Fruit fly (Drosophila melanogaster): ENCODE data around the gene Sh3beta.

Gene Sh3beta

DNA sequence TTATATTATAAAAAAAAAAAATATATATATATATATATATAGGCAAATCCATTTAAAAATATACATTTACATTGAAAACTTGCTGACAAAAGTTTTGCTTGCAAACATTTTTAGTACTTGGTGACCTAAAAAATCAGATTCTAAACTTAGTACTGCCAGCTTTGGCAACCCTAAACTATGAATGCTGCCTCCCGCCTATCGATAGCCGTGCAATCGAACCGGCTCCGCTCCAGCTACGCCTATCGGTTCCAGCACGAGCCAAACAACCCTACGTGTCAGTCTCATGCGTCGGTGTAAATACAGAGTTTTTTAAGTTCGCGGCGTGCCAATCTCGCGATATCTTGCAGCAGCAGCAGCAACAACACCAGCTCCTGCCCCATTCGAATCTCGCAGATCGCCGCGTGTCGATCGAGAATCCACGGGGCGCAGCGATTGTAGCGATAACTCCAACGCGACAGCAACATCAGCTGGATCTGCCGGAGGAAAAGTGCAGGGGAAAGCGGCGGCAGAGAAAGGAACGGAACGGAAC lies 8.7 kb downstream of the Sh3beta start, which contains the start of gene Sec63 (continued):
- no peak for TF ChIP-seq CG30431 (GFP tag; optimal IDR thresholded peaks at IDR 0.05)
- peak; percentile 97 for TF ChIP-seq bbx (GFP tag; IDR thresholded peaks at IDR 0.05; ENCODE audit: partially characterized antibody)
- TF ChIP-seq cad (GFP tag; optimal IDR thresholded peaks at IDR 0.05), result no peak
- TF ChIP-seq run (tag; optimal IDR thresholded peaks at IDR 0.05), result no peak
- TF ChIP-seq CG10654 (GFP tag; optimal IDR thresholded peaks at IDR 0.05), result no peak
- TF ChIP-seq jigr1 (GFP tag; IDR thresholded peaks at IDR 0.05), result no peak
- peak; percentile 21 for TF ChIP-seq BtbVII (GFP tag; optimal IDR thresholded peaks at IDR 0.05)
- TF ChIP-seq Sin3A (optimal IDR thresholded peaks at IDR 0.05), result peak; percentile 59
- peak; percentile 49; the same call in 1 of the 2 replicates for TF ChIP-seq ap (GFP tag; IDR thresholded peaks at IDR 0.05)
- no peak for TF ChIP-seq CG17568 (GFP tag; optimal IDR thresholded peaks at IDR 0.05)
- no peak for TF ChIP-seq scrt (GFP tag; optimal IDR thresholded peaks at IDR 0.05)
- TF ChIP-seq CG9609 (GFP tag; optimal IDR thresholded peaks at IDR 0.05), result peak; percentile 10
- no peak for TF ChIP-seq CG8944 (GFP tag; optimal IDR thresholded peaks at IDR 0.05)
- no peak for TF ChIP-seq gt (GFP tag; IDR thresholded peaks at IDR 0.05)
- no peak for TF ChIP-seq CG8765 (GFP tag; IDR thresholded peaks at IDR 0.05)
- no peak for TF ChIP-seq oc (tag; optimal IDR thresholded peaks at IDR 0.05)
- peak; percentile 62 for TF ChIP-seq CG18599 (GFP tag; optimal IDR thresholded peaks at IDR 0.05)
- TF ChIP-seq CG14014 (GFP tag; IDR thresholded peaks at IDR 0.05), result peak; percentile 66
- TF ChIP-seq luna (GFP tag; optimal IDR thresholded peaks at IDR 0.05), result peak; percentile 22
- TF ChIP-seq Eip74EF (GFP tag; optimal IDR thresholded peaks at IDR 0.05), result no peak
- peak; percentile 50 for TF ChIP-seq lab (GFP tag; optimal IDR thresholded peaks at IDR 0.05)
- TF ChIP-seq CoRest (tag; optimal IDR thresholded peaks at IDR 0.05), result peak; percentile 34
- TF ChIP-seq CG10209 (GFP tag; optimal IDR thresholded peaks at IDR 0.05), result peak; percentile 62
- TF ChIP-seq CG12744 (GFP tag; optimal IDR thresholded peaks at IDR 0.05), result no peak
- no peak for TF ChIP-seq CG16863 (GFP tag; optimal IDR thresholded peaks at IDR 0.05)
- peak; percentile 53 for TF ChIP-seq HmgD (GFP tag; optimal IDR thresholded peaks at IDR 0.05)
- peak; percentile 45; the same call in 2 of the 3 replicates for TF ChIP-seq Dbx (GFP tag; IDR thresholded peaks at IDR 0.05)
- peak; percentile 25; the same call in 1 of the 2 replicates for TF ChIP-seq wdn (GFP tag; IDR thresholded peaks at IDR 0.05)
- TF ChIP-seq sc (optimal IDR thresholded peaks at IDR 0.05), result no peak
- peak; percentile 4 for TF ChIP-seq sc (GFP tag; optimal IDR thresholded peaks at IDR 0.05)
- TF ChIP-seq gfzf (GFP tag; optimal IDR thresholded peaks at IDR 0.05), result peak; percentile 13
- no peak for TF ChIP-seq TFAM (GFP tag; optimal IDR thresholded peaks at IDR 0.05)
- TF ChIP-seq Taf1 (GFP tag; IDR thresholded peaks at IDR 0.05), result peak; percentile 48; the same call in 1 of the 2 replicates
- peak; percentile 25 for TF ChIP-seq Vsx1 (GFP tag; optimal IDR thresholded peaks at IDR 0.05)
- TF ChIP-seq CG8478 (optimal IDR thresholded peaks at IDR 0.05), result no peak
- TF ChIP-seq bab2 (GFP tag; optimal IDR thresholded peaks at IDR 0.05), result no peak
- peak; percentile 27 for TF ChIP-seq caup (GFP tag; optimal IDR thresholded peaks at IDR 0.05; ENCODE audit: severe bottlenecking)
- TF ChIP-seq Fer3 (tag; optimal IDR thresholded peaks at IDR 0.05), result peak; percentile 16
- TF ChIP-seq H2.0 (GFP tag; IDR thresholded peaks at IDR 0.05), result peak; percentile 47; the same call in 1 of the 2 replicates
- peak; percentile 3 for TF ChIP-seq sug (tag; optimal IDR thresholded peaks at IDR 0.05)
- no peak for TF ChIP-seq ham (GFP tag; IDR thresholded peaks at IDR 0.05)
- TF ChIP-seq CG13624 (GFP tag; optimal IDR thresholded peaks at IDR 0.05), result peak; percentile 36
- peak; percentile 53; the same call in 1 of the 2 replicates for TF ChIP-seq E2f2 (GFP tag; IDR thresholded peaks at IDR 0.05)
- peak; percentile 53 for TF ChIP-seq grau (tag; optimal IDR thresholded peaks at IDR 0.05)
- TF ChIP-seq gcm2 (GFP tag; optimal IDR thresholded peaks at IDR 0.05), result no peak
- no peak for TF ChIP-seq tll (GFP tag; optimal IDR thresholded peaks at IDR 0.05)
- peak; percentile 7 for TF ChIP-seq fd96Cb (tag; optimal IDR thresholded peaks at IDR 0.05)
- no peak for TF ChIP-seq CG5953 (GFP tag; IDR thresholded peaks at IDR 0.05)
- no peak for TF ChIP-seq dimm (GFP tag; IDR thresholded peaks at IDR 0.05)
- peak; percentile 95 for TF ChIP-seq Dref (GFP tag; IDR thresholded peaks at IDR 0.05)
- TF ChIP-seq CG7786 (GFP tag; optimal IDR thresholded peaks at IDR 0.05), result no peak
